Fruit fly (Drosophila melanogaster) whole organism, wandering third instar larva: ENCODE results near the gene CG42571.

Source experiments
- Abd-B ChIP-seq: fragments of >200 bp; optimal IDR thresholded peaks from 2 replicates; lab custom pipeline; 2017; ENCODE audit warnings: missing biosample characterization, missing genetic modification characterization
- CG32264 ChIP-seq: fragments of 200-800 bp; sonication (Bioruptor generic); optimal IDR thresholded peaks from 2 replicates; lab custom pipeline; 2016; ENCODE audit warnings: missing biosample characterization, missing genetic modification characterization
- CG9705 ChIP-seq: fragments of 200-800 bp; sonication (Bioruptor generic); optimal IDR thresholded peaks from 2 replicates; lab custom pipeline; 2018; ENCODE audit warnings: missing biosample characterization, mild to moderate bottlenecking, missing genetic modification characterization
- Dif ChIP-seq: fragments of 200-275, 200-300 bp; sonication (Bioruptor generic); optimal IDR thresholded peaks from 2 replicates; lab custom pipeline; 2018; ENCODE audit warnings: missing biosample characterization, missing genetic modification characterization; ENCODE audit not compliant: partially characterized antibody
- GATAd ChIP-seq: sonication (Bioruptor generic); optimal IDR thresholded peaks from 2 replicates; lab custom pipeline; 2016; ENCODE audit warnings: missing biosample characterization, missing genetic modification characterization
- HLH106 ChIP-seq: fragments of 200-800 bp; optimal IDR thresholded peaks from 3 replicates; lab custom pipeline; 2019; ENCODE audit warnings: missing biosample characterization, mild to moderate bottlenecking, missing genetic modification characterization, moderate library complexity
- Hr78 ChIP-seq: fragments of >200 bp; optimal IDR thresholded peaks from 2 replicates; lab custom pipeline; 2017; ENCODE audit warnings: missing biosample characterization, missing genetic modification characterization
- Jra ChIP-seq: sonication (Bioruptor generic); optimal IDR thresholded peaks from 2 replicates; lab custom pipeline; 2016; ENCODE audit warnings: missing biosample characterization, missing genetic modification characterization
- Mio ChIP-seq: sonication (Bioruptor generic); optimal IDR thresholded peaks from 2 replicates; lab custom pipeline; 2016; ENCODE audit warnings: missing biosample characterization, missing genetic modification characterization
- Myc ChIP-seq: fragments of >200 bp; optimal IDR thresholded peaks from 2 replicates; lab custom pipeline; 2017
- N ChIP-seq: fragments of >200 bp; optimal IDR thresholded peaks from 2 replicates; lab custom pipeline; 2018; ENCODE audit warnings: missing biosample characterization, missing external identifiers, missing genetic modification characterization
- OdsH ChIP-seq: fragments of 200-800 bp; sonication (Bioruptor generic); optimal IDR thresholded peaks from 2 replicates; lab custom pipeline; 2016; ENCODE audit warnings: missing biosample characterization, mild to moderate bottlenecking, missing genetic modification characterization
- Rel ChIP-seq, 2 experiments: fragments of 200-800 bp; sonication (Bioruptor generic) in 1 of 2; optimal IDR thresholded peaks; 2 replicates in 1 of 2; 3 replicates in 1 of 2; lab custom pipeline; 2016 to 2019; ENCODE audit warnings: mild to moderate bottlenecking in 2 of 2, missing biosample characterization in 2 of 2, missing genetic modification characterization in 2 of 2, moderate library complexity in 1 of 2
- Sp1 ChIP-seq: fragments of 200-800 bp; sonication (Bioruptor generic); optimal IDR thresholded peaks from 3 replicates; lab custom pipeline; 2019; ENCODE audit warnings: missing biosample characterization, mild to moderate bottlenecking, missing genetic modification characterization, moderate library complexity
- br ChIP-seq: fragments of 200-800 bp; sonication (Bioruptor generic); optimal IDR thresholded peaks from 2 replicates; lab custom pipeline; 2016; ENCODE audit warnings: missing biosample characterization, missing genetic modification characterization
- brk ChIP-seq: fragments of 200-800 bp; sonication (Bioruptor generic); optimal IDR thresholded peaks from 2 replicates; lab custom pipeline; 2016; ENCODE audit warnings: missing biosample characterization, mild to moderate bottlenecking, missing genetic modification characterization
- dl ChIP-seq, 2 experiments: fragments of 175-275, 200-275 bp in 1 of 2; fragments of 200-275 bp in 1 of 2; sonication (Bioruptor generic); optimal IDR thresholded peaks; lab custom pipeline; 2018; ENCODE audit warnings: mild to moderate bottlenecking in 2 of 2, missing biosample characterization in 2 of 2, missing genetic modification characterization in 2 of 2, moderate library complexity in 2 of 2; ENCODE audit not compliant: partially characterized antibody in 2 of 2, insufficient read depth in 1 of 2
- dmrt93B ChIP-seq: fragments of 200-800 bp; sonication (Bioruptor generic); optimal IDR thresholded peaks from 2 replicates; lab custom pipeline; 2018; ENCODE audit warnings: missing biosample characterization, mild to moderate bottlenecking, missing genetic modification characterization
- ey ChIP-seq: fragments of 200-800 bp; sonication (Bioruptor generic); optimal IDR thresholded peaks from 2 replicates; lab custom pipeline; 2016; ENCODE audit warnings: missing biosample characterization, missing genetic modification characterization
- foxo ChIP-seq, 2 experiments: fragments of 200-800 bp; sonication (Bioruptor generic); optimal IDR thresholded peaks; 2 replicates in 1 of 2; 3 replicates in 1 of 2; lab custom pipeline; 2016 to 2017; ENCODE audit warnings: missing biosample characterization in 2 of 2, missing genetic modification characterization in 2 of 2
- fru ChIP-seq: fragments of 200-800 bp; sonication (Bioruptor generic); optimal IDR thresholded peaks from 3 replicates; lab custom pipeline; 2016; ENCODE audit warnings: missing biosample characterization, mild to moderate bottlenecking, missing genetic modification characterization
- h ChIP-seq: fragments of 200-800 bp; sonication (Bioruptor generic); optimal IDR thresholded peaks from 3 replicates; lab custom pipeline; 2016; ENCODE audit warnings: missing biosample characterization, mild to moderate bottlenecking, missing genetic modification characterization
- lola ChIP-seq: fragments of >200 bp; optimal IDR thresholded peaks from 2 replicates; lab custom pipeline; 2017; ENCODE audit warnings: missing biosample characterization, missing genetic modification characterization
- pan ChIP-seq: fragments of >200 bp; optimal IDR thresholded peaks from 2 replicates; lab custom pipeline; 2017
- psq ChIP-seq: fragments of 200-800 bp; sonication (Bioruptor generic); optimal IDR thresholded peaks from 3 replicates; lab custom pipeline; 2017; ENCODE audit warnings: missing biosample characterization, mild to moderate bottlenecking, missing genetic modification characterization, moderate library complexity
- tai ChIP-seq: sonication (Bioruptor generic); optimal IDR thresholded peaks from 2 replicates; lab custom pipeline; 2016; ENCODE audit warnings: missing biosample characterization, missing genetic modification characterization
- usp ChIP-seq: fragments of >200 bp; optimal IDR thresholded peaks from 2 replicates; lab custom pipeline; 2017; ENCODE audit warnings: missing biosample characterization, missing genetic modification characterization

CG42571 gene

dm6 chr3L:15749276-15749675, 33.0 kb downstream of the CG42571 start:
- TF ChIP-seq Sp1 (GFP tag; lab: Kevin White, UChicago) (no peak), dmrt93B (GFP tag; lab: Kevin White, UChicago) (no peak), Abd-B (GFP tag; lab: Kevin White, UChicago) (no peak), Dif (GFP tag; lab: Kevin White, UChicago) (no peak), brk (GFP tag; lab: Kevin White, UChicago) (no peak), Rel (GFP tag; optimal IDR thresholded peaks at IDR 0.05; lab: Kevin White, UChicago) (no peak), Rel (tag; optimal IDR thresholded peaks at IDR 0.05; lab: Kevin White, UChicago) (no peak), foxo (GFP tag; optimal IDR thresholded peaks at IDR 0.05; lab: Kevin White, UChicago) (no peak), Hr78 (GFP tag; lab: Kevin White, UChicago) (no peak), psq (GFP tag; lab: Kevin White, UChicago) (no peak), br (no peak)

- TF ChIP-seq ey (GFP tag; lab: Kevin White, UChicago) (peak; percentile 3), CG32264 (no peak)
Measured at dm6 chr3L:15752786-15753185, 36.5 kb downstream of the CG42571 start.

DNA sequence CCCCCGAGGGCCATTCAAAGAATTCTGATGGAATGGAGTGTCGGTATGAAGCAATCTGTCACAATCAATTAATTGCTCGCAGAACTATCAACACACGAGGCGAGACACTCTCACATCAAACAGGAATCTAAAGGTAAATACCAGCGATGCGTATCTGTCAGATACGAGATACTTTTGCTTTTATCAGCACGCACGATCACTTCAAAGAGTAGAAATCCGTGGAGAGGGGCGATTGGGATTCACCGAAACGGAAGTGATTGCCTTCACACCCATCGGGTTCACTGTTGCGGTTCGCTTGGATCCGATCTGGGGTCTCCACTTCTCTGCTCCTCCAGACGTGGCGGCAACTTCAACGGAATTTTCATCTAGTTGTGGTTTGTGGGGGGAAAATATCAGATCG, 38.9 kb downstream of the CG42571 start:
- TF ChIP-seq dl (GFP tag; optimal IDR thresholded peaks at IDR 0.05; lab: Kevin White, UChicago; ENCODE audit: insufficient read depth in 1 of 2, partially characterized antibody in 2 of 2) = no peak
- no peak for TF ChIP-seq tai (GFP tag; lab: Kevin White, UChicago)
- TF ChIP-seq usp (GFP tag; lab: Kevin White, UChicago) = no peak

DNA sequence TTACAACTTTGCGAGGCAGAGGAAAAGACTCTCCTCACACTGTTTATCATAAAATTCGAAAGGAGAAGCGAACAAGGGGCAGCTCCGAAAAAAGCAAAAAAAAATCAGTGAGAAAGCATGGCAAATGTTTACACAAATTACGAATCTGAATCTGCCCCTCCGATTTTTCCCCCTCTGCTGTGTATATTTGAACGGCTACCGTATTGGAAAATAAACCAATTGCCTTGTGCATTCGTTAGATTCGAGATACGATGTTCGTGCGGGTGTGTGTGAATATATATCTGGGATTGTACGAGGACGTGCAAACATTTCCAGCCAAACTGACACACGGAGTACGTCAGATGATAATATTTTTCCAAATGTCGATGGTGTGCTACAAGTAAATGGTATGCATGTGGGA, 41.6 kb downstream of the CG42571 start:
- no peak for TF ChIP-seq Mio (GFP tag; lab: Kevin White, UChicago)
- TF ChIP-seq tai (GFP tag; lab: Kevin White, UChicago) = no peak
- no peak for TF ChIP-seq Myc (lab: Kevin White, UChicago)
- no peak for TF ChIP-seq OdsH (GFP tag; lab: Kevin White, UChicago)
- TF ChIP-seq psq (GFP tag; lab: Kevin White, UChicago) = no peak
- no peak for TF ChIP-seq usp (GFP tag; lab: Kevin White, UChicago)
- no peak for TF ChIP-seq Sp1 (GFP tag; lab: Kevin White, UChicago)
- TF ChIP-seq Jra (GFP tag; lab: Kevin White, UChicago) = no peak
- no peak for TF ChIP-seq brk (GFP tag; lab: Kevin White, UChicago)
- no peak for TF ChIP-seq lola (GFP tag; lab: Kevin White, UChicago)
- no peak for TF ChIP-seq ey (GFP tag; lab: Kevin White, UChicago)
- no peak for TF ChIP-seq dmrt93B (GFP tag; lab: Kevin White, UChicago)
- no peak for TF ChIP-seq h
- TF ChIP-seq N (GFP tag; lab: Kevin White, UChicago) = no peak
- no peak for TF ChIP-seq GATAd (GFP tag; lab: Kevin White, UChicago)
- no peak for TF ChIP-seq fru (GFP tag; lab: Kevin White, UChicago)
- no peak for TF ChIP-seq dl (GFP tag; optimal IDR thresholded peaks at IDR 0.05; lab: Kevin White, UChicago; ENCODE audit: insufficient read depth in 1 of 2, partially characterized antibody in 2 of 2)
- TF ChIP-seq pan = no peak
- TF ChIP-seq br = no peak
- TF ChIP-seq Abd-B (GFP tag; lab: Kevin White, UChicago) = no peak

DNA sequence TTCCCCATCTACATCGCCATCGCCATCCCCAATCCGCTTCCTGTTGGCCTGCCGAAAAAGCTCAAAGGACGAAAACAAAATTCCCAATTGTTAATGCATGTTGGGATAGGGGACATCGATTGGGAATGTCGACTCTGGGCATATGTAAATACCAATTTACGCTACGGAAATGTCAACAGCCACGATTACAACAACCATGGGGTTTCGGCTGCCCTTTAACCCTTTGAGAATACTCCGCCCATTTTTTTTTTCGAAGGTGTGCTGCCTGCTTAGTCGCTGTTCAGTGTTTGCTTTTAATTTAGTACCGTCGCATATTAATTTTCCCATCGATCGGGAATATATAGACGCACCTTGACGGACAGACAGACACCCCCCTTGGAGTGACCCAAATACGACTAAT, 42.4 kb downstream of the CG42571 start:
- no peak for TF ChIP-seq Jra (GFP tag; lab: Kevin White, UChicago)
- TF ChIP-seq CG32264 = no peak

DNA sequence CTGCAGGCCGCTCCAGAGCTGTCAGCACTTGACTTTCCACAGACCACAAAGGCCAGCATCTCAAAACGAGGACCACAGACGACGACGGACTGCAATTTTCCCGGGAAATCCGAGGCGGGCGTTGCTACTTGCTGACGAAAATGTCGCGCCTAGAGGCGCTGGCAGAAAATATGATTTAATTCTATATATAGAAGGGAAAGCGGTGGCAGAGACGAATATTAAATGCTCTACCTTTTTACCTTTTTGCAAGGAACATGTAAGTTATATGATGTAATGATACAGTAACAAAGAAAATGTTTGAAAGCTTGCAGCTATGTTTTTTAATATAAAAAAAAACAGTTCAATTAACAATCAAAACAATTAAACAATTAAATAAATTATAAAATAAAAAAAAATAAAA, 44.2 kb downstream of the CG42571 start:
- TF ChIP-seq Jra (GFP tag; lab: Kevin White, UChicago) (no peak), ey (GFP tag; lab: Kevin White, UChicago) (no peak), N (GFP tag; lab: Kevin White, UChicago) (no peak), Hr78 (GFP tag; lab: Kevin White, UChicago) (no peak), lola (GFP tag; lab: Kevin White, UChicago) (no peak), brk (GFP tag; lab: Kevin White, UChicago) (no peak), HLH106 (tag; lab: Kevin White, UChicago) (no peak), CG9705 (GFP tag; lab: Kevin White, UChicago) (no peak), psq (GFP tag; lab: Kevin White, UChicago) (no peak), dl (GFP tag; optimal IDR thresholded peaks at IDR 0.05; lab: Kevin White, UChicago; ENCODE audit: insufficient read depth in 1 of 2, partially characterized antibody in 2 of 2) (no peak)
